Fruit fly (Drosophila melanogaster): Measurements from ENCODE around the gene CG42504.
A peak's percentile ranks its signal among the peaks of the same experiment; 100 is the strongest.

The CG42504 gene

dm6 chr3R:12010202-12010824 is 21.2 kb downstream of the CG42504 start, which contains the start of the genes KLHL18 and GCC185 (continued):
- TF ChIP-seq ftz-f1 (GFP tag; optimal IDR thresholded peaks at IDR 0.05): no peak
- TF ChIP-seq HmgZ (tag; optimal IDR thresholded peaks at IDR 0.05): peak; percentile 65
- TF ChIP-seq sna (GFP tag; IDR thresholded peaks at IDR 0.05; ENCODE audit: partially characterized antibody): peak; percentile 69; the same call in 1 of the 2 replicates
- no peak for TF ChIP-seq bigmax (GFP tag; optimal IDR thresholded peaks at IDR 0.05)
- TF ChIP-seq Aef1 (GFP tag; IDR thresholded peaks at IDR 0.05): peak; percentile 82
- peak; percentile 43; the same call in 1 of the 2 replicates for TF ChIP-seq E2f1 (GFP tag; IDR thresholded peaks at IDR 0.05)
- peak; percentile 74 for TF ChIP-seq CG33557 (GFP tag; optimal IDR thresholded peaks at IDR 0.05)
- TF ChIP-seq CTCF (GFP tag; optimal IDR thresholded peaks at IDR 0.05): no peak
- no peak for TF ChIP-seq CG8359 (GFP tag; optimal IDR thresholded peaks at IDR 0.05; ENCODE audit: borderline replicate concordance)
- TF ChIP-seq sr (GFP tag; IDR thresholded peaks at IDR 0.05): no peak
- TF ChIP-seq CG4707 (GFP tag; optimal IDR thresholded peaks at IDR 0.05): no peak
- no peak for TF ChIP-seq NC2β (GFP tag; optimal IDR thresholded peaks at IDR 0.05)
- peak; percentile 89 for TF ChIP-seq Scr (GFP tag; IDR thresholded peaks at IDR 0.05; ENCODE audit: partially characterized antibody)
- TF ChIP-seq CG12391 (tag; optimal IDR thresholded peaks at IDR 0.05): peak; percentile 86
- TF ChIP-seq CG3847 (GFP tag; IDR thresholded peaks at IDR 0.05): peak; percentile 90
- TF ChIP-seq bcd (GFP tag; optimal IDR thresholded peaks at IDR 0.05): peak; percentile 83
- TF ChIP-seq lola (GFP tag; optimal IDR thresholded peaks at IDR 0.05): peak in 1 of 3 experiments; percentile 81
- TF ChIP-seq Dad (GFP tag; optimal IDR thresholded peaks at IDR 0.05): no peak
- peak; percentile 91 for TF ChIP-seq Hr3 (GFP tag; optimal IDR thresholded peaks at IDR 0.05)
- TF ChIP-seq CG15479 (GFP tag; optimal IDR thresholded peaks at IDR 0.05): no peak
- TF ChIP-seq ro (GFP tag; IDR thresholded peaks at IDR 0.05): peak; percentile 56
- TF ChIP-seq CG8924 (tag; optimal IDR thresholded peaks at IDR 0.05): peak; percentile 76
- TF ChIP-seq CG17385 (GFP tag; optimal IDR thresholded peaks at IDR 0.05): no peak
- no peak for TF ChIP-seq exex (tag; optimal IDR thresholded peaks at IDR 0.05)
- TF ChIP-seq tgo (GFP tag; IDR thresholded peaks at IDR 0.05): peak; percentile 69
- peak; percentile 38 for TF ChIP-seq CG31388 (GFP tag; optimal IDR thresholded peaks at IDR 0.05)
- TF ChIP-seq CG15514 (GFP tag; optimal IDR thresholded peaks at IDR 0.05): peak; percentile 80
- no peak for TF ChIP-seq CG6175 (GFP tag; IDR thresholded peaks at IDR 0.05)
- peak; percentile 14 for TF ChIP-seq CG12236 (GFP tag; optimal IDR thresholded peaks at IDR 0.05)
- TF ChIP-seq cad (GFP tag; optimal IDR thresholded peaks at IDR 0.05): no peak
- TF ChIP-seq ATbp (GFP tag; optimal IDR thresholded peaks at IDR 0.05): no peak
- TF ChIP-seq CG18764 (GFP tag; optimal IDR thresholded peaks at IDR 0.05): peak; percentile 69
- TF ChIP-seq twi (tag; optimal IDR thresholded peaks at IDR 0.05): peak; percentile 69
- peak; percentile 81; the same call in 2 of the 3 replicates for TF ChIP-seq CG34422 (GFP tag; IDR thresholded peaks at IDR 0.05)
- no peak for TF ChIP-seq CG11398 (GFP tag; optimal IDR thresholded peaks at IDR 0.05)
- TF ChIP-seq Vsx1 (GFP tag; optimal IDR thresholded peaks at IDR 0.05): no peak
- peak; percentile 92 for TF ChIP-seq CG15601 (tag; optimal IDR thresholded peaks at IDR 0.05)
- TF ChIP-seq CG7745 (tag; optimal IDR thresholded peaks at IDR 0.05): no peak
- peak; percentile 89 for TF ChIP-seq CG16813 (GFP tag; IDR thresholded peaks at IDR 0.05; ENCODE audit: partially characterized antibody)
- no peak for TF ChIP-seq CG17186 (GFP tag; optimal IDR thresholded peaks at IDR 0.05)
- peak; percentile 65 for TF ChIP-seq slou (GFP tag; optimal IDR thresholded peaks at IDR 0.05)
- TF ChIP-seq tio (GFP tag; optimal IDR thresholded peaks at IDR 0.05): no peak
- TF ChIP-seq ab (GFP tag; optimal IDR thresholded peaks at IDR 0.05): no peak
- no peak for TF ChIP-seq Asciz (GFP tag; optimal IDR thresholded peaks at IDR 0.05)
- no peak for TF ChIP-seq caup (GFP tag; optimal IDR thresholded peaks at IDR 0.05; ENCODE audit: severe bottlenecking)
- no peak for TF ChIP-seq CG7271 (tag; optimal IDR thresholded peaks at IDR 0.05)
- TF ChIP-seq CG9932 (GFP tag; IDR thresholded peaks at IDR 0.05): peak; percentile 88
- peak; percentile 85 for TF ChIP-seq CG2712 (tag; optimal IDR thresholded peaks at IDR 0.05)
- peak; percentile 16 for TF ChIP-seq BtbVII (GFP tag; optimal IDR thresholded peaks at IDR 0.05)
- peak; percentile 53; the same call in 1 of the 2 replicates for TF ChIP-seq CG11247 (GFP tag; IDR thresholded peaks at IDR 0.05)
